Fruit fly (Drosophila melanogaster) whole organism: ENCODE results near the gene CG14014.

Experiments
- CG8478 ChIP-seq: fragments of >200 bp; optimal IDR thresholded peaks from 2 replicates; lab custom pipeline; 2018; ENCODE audit warnings: inconsistent platforms
- Dll ChIP-seq: fragments of >200 bp; optimal IDR thresholded peaks from 2 replicates; lab custom pipeline; 2017
- EcR ChIP-seq, 2 experiments: fragments of >200 bp; optimal IDR thresholded peaks; 2 replicates each; lab custom pipeline; 2017; ENCODE audit warnings: missing biosample characterization in 2 of 2, missing genetic modification characterization in 2 of 2, missing genetic modification reagents in 2 of 2
- pan ChIP-seq: fragments of >200 bp; optimal IDR thresholded peaks from 2 replicates; lab custom pipeline; 2017
- psq ChIP-seq: fragments of >200 bp; optimal IDR thresholded peaks from 2 replicates; lab custom pipeline; 2017
- usp ChIP-seq: fragments of >200 bp; optimal IDR thresholded peaks from 2 replicates; lab custom pipeline; 2017; ENCODE audit warnings: missing biosample characterization, missing genetic modification characterization, mixed read lengths

dm6 chr2L:5501335-5501734, 49.3 kb downstream of the CG14014 start:
- no peak for TF ChIP-seq psq (lab: Kevin White, UChicago)
- TF ChIP-seq pan, result no peak
- no peak for TF ChIP-seq CG8478 (lab: Kevin White, UChicago)
- no peak for TF ChIP-seq EcR (GFP tag; optimal IDR thresholded peaks at IDR 0.05; lab: Kevin White, UChicago)
- no peak for TF ChIP-seq usp (GFP tag; lab: Kevin White, UChicago)
- no peak for TF ChIP-seq Dll (lab: Kevin White, UChicago)
